Worm (Caenorhabditis elegans): ENCODE results near the gene ampd-1.

ampd-1 gene

DNA sequence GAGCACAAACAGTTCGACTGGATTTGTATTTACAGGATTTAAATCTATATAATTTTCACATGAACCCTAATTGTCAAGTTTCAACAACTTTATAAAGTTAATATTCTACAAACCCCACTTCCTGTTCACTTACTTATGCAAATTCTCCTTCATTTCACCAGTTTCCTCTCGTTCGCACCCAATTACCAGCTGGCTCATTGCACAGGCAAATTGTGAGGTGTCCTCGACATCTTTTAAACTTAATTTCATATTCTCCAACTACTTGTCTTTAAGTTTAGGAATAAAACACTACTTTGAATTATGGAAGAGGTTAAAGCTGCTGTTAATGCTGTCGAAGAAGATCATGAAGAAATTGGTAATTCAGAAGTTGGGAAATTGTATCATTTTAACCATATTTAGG is 30.7 kb upstream of the ampd-1 start, which contains the start of gene C27D6.1:
TSS of gene C27D6.1 (plus strand) at position 301 of the 400 bp plus-strand sequence.
- no peak for TF ChIP-seq let-526 (GFP tag; IDR thresholded peaks at IDR 0.05)
- no peak for TF ChIP-seq ztf-3 (GFP tag; optimal IDR thresholded peaks at IDR 0.05)
- no peak for TF ChIP-seq F55B11.4 (tag; optimal IDR thresholded peaks at IDR 0.05; ENCODE audit: borderline replicate concordance, insufficient read depth)
- TF ChIP-seq madf-10 (tag; optimal IDR thresholded peaks at IDR 0.05), result no peak
- no peak for TF ChIP-seq hmg-1.2 (GFP tag; IDR thresholded peaks at IDR 0.05)
- no peak for TF ChIP-seq atf-7 (tag; optimal IDR thresholded peaks at IDR 0.05)
- TF ChIP-seq Y67H2A.10 (GFP tag; conservative IDR thresholded peaks at IDR 0.05), result no peak
- no peak for TF ChIP-seq B0035.1 (tag; optimal IDR thresholded peaks at IDR 0.05)
- TF ChIP-seq rpc-1 (optimal IDR thresholded peaks at IDR 0.05), result no peak
- TF ChIP-seq rpc-1 (tag; optimal IDR thresholded peaks at IDR 0.05), result no peak
- TF ChIP-seq lag-1 (GFP tag; IDR thresholded peaks at IDR 0.05), result no peak
- TF ChIP-seq ccch-3 (GFP tag; optimal IDR thresholded peaks at IDR 0.05), result no peak
- no peak for TF ChIP-seq ztf-25 (GFP tag; IDR thresholded peaks at IDR 0.05)
- TF ChIP-seq zfh-2 (GFP tag; conservative IDR thresholded peaks at IDR 0.05), result no peak
- no peak for TF ChIP-seq nhr-179 (tag; optimal IDR thresholded peaks at IDR 0.05)

DNA sequence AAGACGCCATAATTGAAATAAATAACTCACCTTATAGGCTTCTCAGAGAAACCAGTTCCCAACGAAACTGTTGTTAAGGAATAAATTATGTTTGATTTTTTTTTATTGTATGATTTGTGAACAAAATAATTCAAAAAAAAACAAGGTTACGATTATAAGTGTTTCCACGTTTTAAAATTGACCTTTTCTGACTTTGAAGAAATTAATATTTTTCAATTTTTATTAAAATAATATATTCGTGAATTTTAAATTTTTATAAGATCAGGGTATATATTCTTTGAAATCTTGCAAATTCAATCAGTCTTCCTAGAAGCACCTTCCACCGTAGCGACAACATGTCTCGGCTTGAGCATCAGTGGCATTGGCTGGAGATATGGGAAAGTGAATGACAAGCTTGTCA is 28.8 kb upstream of the ampd-1 start, which contains the start of gene C27D6.3:
TSS of gene C27D6.3 (minus strand) at position 101 of the 400 bp plus-strand sequence.
- TF ChIP-seq nfyb-1 (GFP tag; IDR thresholded peaks at IDR 0.05), result no peak
- TF ChIP-seq fkh-3 (tag; optimal IDR thresholded peaks at IDR 0.05), result no peak
- TF ChIP-seq egrh-3 (GFP tag; IDR thresholded peaks at IDR 0.05), result no peak
- TF ChIP-seq mcd-1 (GFP tag; IDR thresholded peaks at IDR 0.05), result no peak
- TF ChIP-seq T07F8.4 (tag; optimal IDR thresholded peaks at IDR 0.05), result no peak
- TF ChIP-seq repo-1 (tag; optimal IDR thresholded peaks at IDR 0.05), result no peak
- no peak for TF ChIP-seq dpff-1 (tag; optimal IDR thresholded peaks at IDR 0.05)
- no peak for TF ChIP-seq F57A8.1 (GFP tag; optimal IDR thresholded peaks at IDR 0.05)
- no peak for TF ChIP-seq hlh-12 (tag; optimal IDR thresholded peaks at IDR 0.05)
- no peak for TF ChIP-seq lin-54 (GFP tag; optimal IDR thresholded peaks at IDR 0.05)
- no peak for TF ChIP-seq xnd-1 (tag; optimal IDR thresholded peaks at IDR 0.05)
- no peak for TF ChIP-seq efl-1 (GFP tag; optimal IDR thresholded peaks at IDR 0.05)
- no peak for TF ChIP-seq nfya-2 (GFP tag; IDR thresholded peaks at IDR 0.05)
- no peak for TF ChIP-seq mel-28 (tag; optimal IDR thresholded peaks at IDR 0.05; ENCODE audit: borderline replicate concordance)
- TF ChIP-seq nfya-1 (tag; optimal IDR thresholded peaks at IDR 0.05; ENCODE audit: borderline replicate concordance, insufficient read depth), result no peak
- no peak for TF ChIP-seq ztf-3 (GFP tag; optimal IDR thresholded peaks at IDR 0.05)
- TF ChIP-seq ztf-28 (GFP tag; IDR thresholded peaks at IDR 0.05), result no peak
- TF ChIP-seq ceh-58 (GFP tag; IDR thresholded peaks at IDR 0.05), result no peak
- TF ChIP-seq hmg-20 (GFP tag; IDR thresholded peaks at IDR 0.05), result no peak

DNA sequence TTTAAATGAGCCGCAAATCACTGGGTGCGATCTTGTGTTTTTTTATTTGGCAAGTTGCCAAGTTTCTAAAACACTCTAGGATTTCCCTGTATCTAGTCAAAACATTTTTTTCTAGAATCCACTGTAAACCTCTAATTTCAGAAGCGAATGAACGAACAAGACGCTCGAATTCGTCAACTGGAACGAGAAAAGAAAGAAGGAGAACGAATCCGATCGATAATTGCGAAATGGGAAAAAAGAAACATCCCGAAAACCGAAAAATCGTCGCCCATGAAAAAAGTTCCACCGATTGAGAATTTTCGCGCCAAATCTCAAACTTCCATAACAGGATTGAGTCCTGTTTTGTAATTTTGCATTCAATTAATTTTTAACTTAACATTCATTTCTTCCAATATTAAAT is 26.2 kb upstream of the ampd-1 start:
- TF ChIP-seq nfya-2 (GFP tag; IDR thresholded peaks at IDR 0.05), result no peak

DNA sequence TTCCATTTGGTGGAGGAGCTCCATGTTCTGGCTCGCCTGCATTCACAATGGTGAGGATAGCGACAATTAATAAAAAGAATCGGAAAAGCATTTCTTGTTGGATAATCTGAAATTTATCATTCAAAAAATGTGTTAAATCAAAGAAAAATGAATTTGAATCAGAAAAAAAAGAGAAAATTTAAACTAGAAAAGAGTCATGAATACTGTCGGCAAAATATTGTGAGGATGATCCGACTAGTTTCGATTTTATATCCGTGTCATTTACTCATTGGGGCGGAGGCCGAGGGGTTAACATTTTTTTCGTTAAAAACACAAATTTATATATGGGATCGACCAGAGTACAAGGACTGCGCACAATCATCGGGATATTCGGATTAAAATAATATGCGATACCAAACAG is 25.2 kb upstream of the ampd-1 start, which contains the start of gene C27D6.12:
TSS of gene C27D6.12 (minus strand) at position 101 of the 400 bp plus-strand sequence.
- TF ChIP-seq madf-6 (GFP tag; IDR thresholded peaks at IDR 0.05) (no peak), unc-130 (GFP tag; optimal IDR thresholded peaks at IDR 0.05) (no peak), ztf-6 (GFP tag; IDR thresholded peaks at IDR 0.05) (no peak), dpff-1 (tag; optimal IDR thresholded peaks at IDR 0.05) (no peak), mxl-1 (tag; optimal IDR thresholded peaks at IDR 0.05) (no peak), rec-8 (tag; optimal IDR thresholded peaks at IDR 0.05) (no peak), madf-10 (tag; optimal IDR thresholded peaks at IDR 0.05) (no peak), ceh-27 (GFP tag; optimal IDR thresholded peaks at IDR 0.05) (no peak), ceh-100 (GFP tag; IDR thresholded peaks at IDR 0.05) (no peak), repo-1 (tag; optimal IDR thresholded peaks at IDR 0.05) (no peak), hlh-26 (GFP tag; conservative IDR thresholded peaks at IDR 0.05) (no peak), hlh-12 (tag; optimal IDR thresholded peaks at IDR 0.05) (no peak), F49E8.2 (tag; optimal IDR thresholded peaks at IDR 0.05; ENCODE audit: insufficient read depth) (no peak)
